Fruit fly (Drosophila melanogaster) whole organism, embryonic: Measurements from ENCODE around the gene CG7963.
A peak's percentile ranks its signal among the peaks of the same experiment; 100 is the strongest.

ENCODE experiments used
- B-H1 ChIP-seq: fragments of 200-800 bp; sonication (Bioruptor generic); IDR thresholded peaks from 3 replicates; pipeline ENCODE4 v1.3.6; 2022; ENCODE audit warnings: missing biosample characterization, missing genetic modification characterization
- CG10431 ChIP-seq: fragments of 200-800 bp; sonication (Bioruptor generic); optimal IDR thresholded peaks from 3 replicates; lab custom pipeline; 2018; ENCODE audit warnings: missing biosample characterization, mild to moderate bottlenecking, missing genetic modification characterization
- CG10979 ChIP-seq: fragments of 200-800 bp; sonication (Bioruptor generic); optimal IDR thresholded peaks from 2 replicates; lab custom pipeline; 2018; ENCODE audit warnings: missing biosample characterization, mild to moderate bottlenecking, missing genetic modification characterization, moderate library complexity
- CG11398 ChIP-seq: fragments of 200-800 bp; sonication (Bioruptor generic); optimal IDR thresholded peaks from 2 replicates; lab custom pipeline; 2016; ENCODE audit warnings: missing biosample characterization, missing genetic modification characterization
- CG11504 ChIP-seq: fragments of 200-800 bp; sonication (Bioruptor generic); optimal IDR thresholded peaks from 3 replicates; lab custom pipeline; 2019; ENCODE audit warnings: missing biosample characterization, mild to moderate bottlenecking, missing genetic modification characterization, moderate library complexity
- CG11696 ChIP-seq: fragments of 200-800 bp; sonication (Bioruptor generic); IDR thresholded peaks from 2 replicates; pipeline ENCODE4 v1.3.6; 2022; ENCODE audit warnings: missing biosample characterization, missing genetic modification characterization
- CG12299 ChIP-seq: fragments of 200-800 bp; sonication (Bioruptor generic); optimal IDR thresholded peaks from 2 replicates; lab custom pipeline; 2018; ENCODE audit warnings: missing biosample characterization, mild to moderate bottlenecking, missing genetic modification characterization
- CG15073 ChIP-seq: fragments of 200-800 bp; sonication (Bioruptor generic); optimal IDR thresholded peaks from 2 replicates; lab custom pipeline; 2016; ENCODE audit warnings: missing biosample characterization, missing genetic modification characterization
- CG17385 ChIP-seq: fragments of 200-800 bp; sonication (Bioruptor generic); optimal IDR thresholded peaks from 3 replicates; lab custom pipeline; 2018; ENCODE audit warnings: missing biosample characterization, mild to moderate bottlenecking, missing genetic modification characterization
- CG18011 ChIP-seq: fragments of 200-800 bp; sonication (Bioruptor generic); optimal IDR thresholded peaks from 2 replicates; lab custom pipeline; 2017; ENCODE audit warnings: missing biosample characterization, missing genetic modification characterization, mild to moderate bottlenecking, moderate library complexity, missing genotype
- CG2129 ChIP-seq: fragments of 200-800 bp; sonication (Bioruptor generic); IDR thresholded peaks from 2 replicates; pipeline ENCODE4 v1.3.6; 2022; ENCODE audit warnings: missing biosample characterization, missing genetic modification characterization; ENCODE audit not compliant: partially characterized antibody
- CG2202 ChIP-seq: fragments of 200-800 bp; sonication (Bioruptor generic); optimal IDR thresholded peaks from 2 replicates; lab custom pipeline; 2018; ENCODE audit warnings: missing biosample characterization, mild to moderate bottlenecking, missing genetic modification characterization
- CG34376 ChIP-seq: fragments of 200-800 bp; sonication (Bioruptor generic); optimal IDR thresholded peaks from 2 replicates; lab custom pipeline; 2018; ENCODE audit warnings: missing biosample characterization, mild to moderate bottlenecking, missing genetic modification characterization
- CG4730 ChIP-seq: fragments of 200-800 bp; sonication (Bioruptor generic); IDR thresholded peaks from 2 replicates; pipeline ENCODE4 v1.3.6; 2022; ENCODE audit warnings: missing biosample characterization, missing genetic modification characterization
- CG7357 ChIP-seq: fragments of 200-800 bp; sonication (Bioruptor generic); IDR thresholded peaks from 3 replicates; pipeline ENCODE4 v1.3.6; 2022; ENCODE audit warnings: missing biosample characterization, missing genetic modification characterization
- CG7372 ChIP-seq: fragments of 200-800 bp; sonication (Bioruptor generic); IDR thresholded peaks from 2 replicates; pipeline ENCODE4 v1.3.6; 2022; ENCODE audit warnings: missing biosample characterization, missing genetic modification characterization
- CG8478 ChIP-seq: fragments of >200 bp; optimal IDR thresholded peaks from 2 replicates; lab custom pipeline; 2018
- CHES-1-like ChIP-seq: fragments of 200-800 bp; sonication (Bioruptor generic); optimal IDR thresholded peaks from 2 replicates; lab custom pipeline; 2016; ENCODE audit warnings: missing biosample characterization, missing genetic modification characterization
- CkIIα-i1 ChIP-seq: fragments of 200-800 bp; sonication (Bioruptor generic); IDR thresholded peaks from 2 replicates; pipeline ENCODE4 v1.3.6; 2022; ENCODE audit warnings: missing biosample characterization, missing genetic modification characterization
- Dbx ChIP-seq: fragments of 200-800 bp; sonication (Bioruptor generic); IDR thresholded peaks from 3 replicates; pipeline ENCODE4 v1.3.6; 2022; ENCODE audit warnings: missing biosample characterization, missing genetic modification characterization
- Ets97D ChIP-seq: fragments of 200-800 bp; sonication (Bioruptor generic); optimal IDR thresholded peaks from 3 replicates; lab custom pipeline; 2016; ENCODE audit warnings: missing biosample characterization, missing genetic modification characterization
- Jarid2 ChIP-seq: fragments of 200-800 bp; sonication (Bioruptor generic); optimal IDR thresholded peaks from 3 replicates; lab custom pipeline; 2017; ENCODE audit warnings: mild to moderate bottlenecking, missing biosample characterization, missing genetic modification reagents, missing genetic modification characterization
- MBD-R2 ChIP-seq: fragments of 200-800 bp; sonication (Bioruptor generic); IDR thresholded peaks from 2 replicates; pipeline ENCODE4 v1.3.6; 2022; ENCODE audit warnings: missing biosample characterization, missing genetic modification characterization
- MESR4 ChIP-seq: fragments of 200-800 bp; sonication (Bioruptor generic); optimal IDR thresholded peaks from 2 replicates; lab custom pipeline; 2018; ENCODE audit warnings: missing biosample characterization, mild to moderate bottlenecking, missing genetic modification characterization, moderate library complexity
- Oaz ChIP-seq: fragments of 200-800 bp; sonication (Bioruptor generic); IDR thresholded peaks from 2 replicates; pipeline ENCODE4 v1.3.6; 2022; ENCODE audit warnings: missing biosample characterization, missing genetic modification characterization
- Side ChIP-seq: fragments of 200-800 bp; sonication (Bioruptor generic); optimal IDR thresholded peaks from 2 replicates; lab custom pipeline; 2016; ENCODE audit warnings: missing biosample characterization, missing genetic modification characterization
- TFAM ChIP-seq: fragments of 200-800 bp; sonication (Bioruptor generic); optimal IDR thresholded peaks from 2 replicates; lab custom pipeline; 2017; ENCODE audit warnings: missing biosample characterization, missing genetic modification characterization, inconsistent platforms
- aop ChIP-seq: fragments of 200-800 bp; sonication (Bioruptor generic); IDR thresholded peaks from 2 replicates; pipeline ENCODE4 v1.3.6; 2022; ENCODE audit warnings: missing biosample characterization, missing genetic modification characterization
- btn ChIP-seq: fragments of 200-800 bp; sonication (Bioruptor generic); optimal IDR thresholded peaks from 2 replicates; lab custom pipeline; 2016; ENCODE audit warnings: missing biosample characterization, missing genetic modification characterization
- cas ChIP-seq: fragments of 200-800 bp; sonication (Bioruptor generic); IDR thresholded peaks from 2 replicates; pipeline ENCODE4 v1.3.6; 2022; ENCODE audit warnings: missing biosample characterization, missing genetic modification characterization
- dan ChIP-seq: fragments of 200-800 bp; sonication (Bioruptor generic); IDR thresholded peaks from 2 replicates; pipeline ENCODE4 v1.3.6; 2022; ENCODE audit warnings: missing biosample characterization, missing genetic modification characterization
- eve ChIP-seq, 2 experiments: fragments of >200 bp; optimal IDR thresholded peaks; 2 replicates each; lab custom pipeline; 2017; ENCODE audit warnings: missing biosample characterization in 2 of 2, missing genetic modification characterization in 2 of 2
- fd3F ChIP-seq: fragments of 200-800 bp; sonication (Bioruptor generic); optimal IDR thresholded peaks from 2 replicates; lab custom pipeline; 2018; ENCODE audit warnings: missing biosample characterization, mild to moderate bottlenecking, missing genetic modification characterization, moderate library complexity
- fd96Cb ChIP-seq: fragments of 200-800 bp; sonication (Bioruptor generic); optimal IDR thresholded peaks from 2 replicates; lab custom pipeline; 2018; ENCODE audit warnings: missing biosample characterization, mild to moderate bottlenecking, missing genetic modification characterization, moderate library complexity
- gcm ChIP-seq: fragments of 200-800 bp; sonication (Bioruptor generic); optimal IDR thresholded peaks from 2 replicates; lab custom pipeline; 2019; ENCODE audit warnings: missing biosample characterization, mild to moderate bottlenecking, missing genetic modification characterization, moderate library complexity
- grn ChIP-seq: fragments of 200-800 bp; sonication (Bioruptor generic); optimal IDR thresholded peaks from 3 replicates; lab custom pipeline; 2017; ENCODE audit warnings: missing biosample characterization, missing genetic modification characterization
- gsb-n ChIP-seq: fragments of 200-800 bp; sonication (Bioruptor generic); optimal IDR thresholded peaks from 3 replicates; lab custom pipeline; 2018; ENCODE audit warnings: missing biosample characterization, mild to moderate bottlenecking, missing genetic modification characterization
- ham ChIP-seq: fragments of 200-800 bp; sonication (Bioruptor generic); IDR thresholded peaks from 2 replicates; pipeline ENCODE4 v1.3.6; 2022; ENCODE audit warnings: missing biosample characterization, missing genetic modification characterization
- jigr1 ChIP-seq: fragments of 200-800 bp; sonication (Bioruptor generic); IDR thresholded peaks from 3 replicates; pipeline ENCODE4 v1.3.6; 2022; ENCODE audit warnings: missing biosample characterization, missing genetic modification characterization
- maf-S ChIP-seq: fragments of 200-800 bp; sonication (Bioruptor generic); optimal IDR thresholded peaks from 2 replicates; lab custom pipeline; 2016; ENCODE audit warnings: missing biosample characterization, missing genetic modification characterization
- nmo ChIP-seq: fragments of 200-800 bp; sonication (Bioruptor generic); optimal IDR thresholded peaks from 2 replicates; lab custom pipeline; 2018; ENCODE audit warnings: missing biosample characterization, mild to moderate bottlenecking, missing genetic modification characterization, moderate library complexity
- pho ChIP-seq: fragments of 200-800 bp; sonication (Bioruptor generic); optimal IDR thresholded peaks from 2 replicates; lab custom pipeline; 2016; ENCODE audit warnings: missing biosample characterization, missing genetic modification characterization
- pros ChIP-seq: fragments of 200-800 bp; sonication (Bioruptor generic); optimal IDR thresholded peaks from 3 replicates; lab custom pipeline; 2019; ENCODE audit warnings: missing biosample characterization, mild to moderate bottlenecking, missing genetic modification characterization, moderate library complexity
- pum ChIP-seq: fragments of 200-800 bp; sonication (Bioruptor generic); optimal IDR thresholded peaks from 2 replicates; lab custom pipeline; 2016; ENCODE audit warnings: missing biosample characterization, missing genetic modification characterization
- pzg ChIP-seq: fragments of 200-800 bp; sonication (Bioruptor generic); optimal IDR thresholded peaks from 3 replicates; lab custom pipeline; 2018; ENCODE audit warnings: missing biosample characterization, mild to moderate bottlenecking, missing genetic modification characterization, moderate library complexity
- sd ChIP-seq: fragments of 200-800 bp; sonication (Bioruptor generic); optimal IDR thresholded peaks from 3 replicates; lab custom pipeline; 2018; ENCODE audit warnings: missing biosample characterization, mild to moderate bottlenecking, missing genetic modification characterization, moderate library complexity
- sens-2 ChIP-seq: fragments of 200-800 bp; sonication (Bioruptor generic); IDR thresholded peaks from 2 replicates; pipeline ENCODE4 v1.3.6; 2022; ENCODE audit warnings: missing biosample characterization, missing genetic modification characterization
- toy ChIP-seq: fragments of 200-800 bp; sonication (Bioruptor generic); IDR thresholded peaks from 2 replicates; pipeline ENCODE4 v1.3.6; 2022; ENCODE audit warnings: missing biosample characterization, missing genetic modification characterization
- twi ChIP-seq: fragments of 200-800 bp; optimal IDR thresholded peaks from 2 replicates; lab custom pipeline; 2019; ENCODE audit warnings: missing biosample characterization, mild to moderate bottlenecking, missing genetic modification characterization, moderate library complexity
- unc-4 ChIP-seq: fragments of 200-800 bp; sonication (Bioruptor generic); IDR thresholded peaks from 2 replicates; pipeline ENCODE4 v1.3.6; 2022; ENCODE audit warnings: missing biosample characterization, missing genetic modification characterization; ENCODE audit not compliant: partially characterized antibody
- z ChIP-seq: fragments of 200-800 bp; sonication (Bioruptor generic); IDR thresholded peaks from 3 replicates; pipeline ENCODE4 v1.3.6; 2022; ENCODE audit warnings: missing biosample characterization, missing genetic modification characterization
- zen ChIP-seq: fragments of 200-800 bp; sonication (Bioruptor generic); optimal IDR thresholded peaks from 3 replicates; lab custom pipeline; 2018; ENCODE audit warnings: missing biosample characterization, mild to moderate bottlenecking, missing genetic modification characterization, moderate library complexity

CG7963 gene

dm6 chr3R:8362259-8362876 is at the start of gene CG7963, which contains the start of gene Veneno (continued):
- TF ChIP-seq fd3F (GFP tag; lab: Kevin White, UChicago) = no peak
- peak; percentile 60 for TF ChIP-seq pzg (GFP tag; lab: Kevin White, UChicago)
- no peak for TF ChIP-seq CG17385 (GFP tag; lab: Kevin White, UChicago)
- no peak for TF ChIP-seq CG11398 (GFP tag; lab: Kevin White, UChicago)
- no peak for TF ChIP-seq Oaz (GFP tag; lab: Robert Waterston, UW)
- TF ChIP-seq CG11504 (tag; lab: Kevin White, UChicago) = peak; percentile 64
- no peak for TF ChIP-seq cas
- no peak for TF ChIP-seq CG4730 (GFP tag; lab: Robert Waterston, UW)
- no peak for TF ChIP-seq Side (GFP tag; lab: Kevin White, UChicago)
- no peak for TF ChIP-seq CG34376 (GFP tag; lab: Kevin White, UChicago)
- no peak for TF ChIP-seq CG11696 (GFP tag; lab: Robert Waterston, UW)
- no peak for TF ChIP-seq B-H1 (GFP tag; lab: Robert Waterston, UW)
- peak; percentile 21 for TF ChIP-seq CG12299 (tag; lab: Kevin White, UChicago)
- no peak for TF ChIP-seq CG2129 (GFP tag; lab: Robert Waterston, UW)
- no peak for TF ChIP-seq grn
- TF ChIP-seq CG10431 = no peak
- TF ChIP-seq gcm (GFP tag; lab: Kevin White, UChicago) = peak; percentile 6
- TF ChIP-seq MBD-R2 (GFP tag; lab: Robert Waterston, UW) = peak; percentile 60
- no peak for TF ChIP-seq aop (GFP tag; lab: Robert Waterston, UW)
- TF ChIP-seq CG8478 = no peak
- peak; percentile 94 for TF ChIP-seq CG7357 (GFP tag; lab: Robert Waterston, UW)
- TF ChIP-seq CG2202 (tag; lab: Kevin White, UChicago) = no peak
- TF ChIP-seq sens-2 (GFP tag; lab: Robert Waterston, UW) = no peak
- no peak for TF ChIP-seq CG7372 (GFP tag; lab: Robert Waterston, UW)
- TF ChIP-seq nmo (GFP tag; lab: Kevin White, UChicago) = peak; percentile 71
- TF ChIP-seq CG15073 (GFP tag; lab: Kevin White, UChicago) = no peak
- no peak for TF ChIP-seq jigr1
- no peak for TF ChIP-seq CG18011 (GFP tag; lab: Kevin White, UChicago)
- TF ChIP-seq fd96Cb (tag; lab: Kevin White, UChicago) = no peak
- TF ChIP-seq toy (GFP tag; lab: Robert Waterston, UW) = no peak
- no peak for TF ChIP-seq maf-S (GFP tag; lab: Kevin White, UChicago)
- no peak for TF ChIP-seq unc-4 (GFP tag; lab: Robert Waterston, UW)
- TF ChIP-seq pho (GFP tag; lab: Kevin White, UChicago) = no peak
- TF ChIP-seq pros (GFP tag; lab: Kevin White, UChicago) = no peak
- peak; percentile 25 for TF ChIP-seq zen (tag; lab: Kevin White, UChicago)
- TF ChIP-seq Jarid2 (GFP tag; lab: Kevin White, UChicago) = no peak
- no peak for TF ChIP-seq eve (GFP tag; optimal IDR thresholded peaks at IDR 0.05; lab: Kevin White, UChicago)
- no peak for TF ChIP-seq ham (GFP tag; lab: Robert Waterston, UW)
- no peak for TF ChIP-seq CkIIα-i1 (GFP tag; lab: Robert Waterston, UW)
- TF ChIP-seq CG10979 = peak; percentile 28
- TF ChIP-seq btn = no peak
- no peak for TF ChIP-seq pum (GFP tag; lab: Kevin White, UChicago)
- TF ChIP-seq CHES-1-like (GFP tag; lab: Kevin White, UChicago) = no peak
- no peak for TF ChIP-seq Dbx
- TF ChIP-seq TFAM = no peak
- no peak for TF ChIP-seq z (GFP tag; lab: Robert Waterston, UW)
- TF ChIP-seq sd (tag; lab: Kevin White, UChicago) = no peak
- TF ChIP-seq dan (GFP tag; lab: Robert Waterston, UW) = no peak
- no peak for TF ChIP-seq twi (tag; lab: Kevin White, UChicago)
- peak; percentile 27 for TF ChIP-seq Ets97D (GFP tag; lab: Kevin White, UChicago)
- TF ChIP-seq gsb-n (tag; lab: Kevin White, UChicago) = peak; percentile 29
- TF ChIP-seq MESR4 (GFP tag; lab: Kevin White, UChicago) = peak; percentile 58
